Fruit fly (Drosophila melanogaster) whole organism, wandering third instar larva: ENCODE data around the gene Tpt.

Source experiments
- CG32264 ChIP-seq: fragments of 200-800 bp; sonication (Bioruptor generic); optimal IDR thresholded peaks from 2 replicates; lab custom pipeline; 2016; ENCODE audit warnings: missing biosample characterization, missing genetic modification characterization
- CG9705 ChIP-seq: fragments of 200-800 bp; sonication (Bioruptor generic); optimal IDR thresholded peaks from 2 replicates; lab custom pipeline; 2018; ENCODE audit warnings: missing biosample characterization, mild to moderate bottlenecking, missing genetic modification characterization
- Dfd ChIP-seq: fragments of >200 bp; optimal IDR thresholded peaks from 2 replicates; lab custom pipeline; 2017; ENCODE audit warnings: missing biosample characterization, missing genetic modification characterization
- Dif ChIP-seq: fragments of 200-275, 200-300 bp; sonication (Bioruptor generic); optimal IDR thresholded peaks from 2 replicates; lab custom pipeline; 2018; ENCODE audit warnings: missing biosample characterization, missing genetic modification characterization; ENCODE audit not compliant: partially characterized antibody
- GATAd ChIP-seq: sonication (Bioruptor generic); optimal IDR thresholded peaks from 2 replicates; lab custom pipeline; 2016; ENCODE audit warnings: missing biosample characterization, missing genetic modification characterization
- HLH106 ChIP-seq: fragments of 200-800 bp; optimal IDR thresholded peaks from 3 replicates; lab custom pipeline; 2019; ENCODE audit warnings: missing biosample characterization, mild to moderate bottlenecking, missing genetic modification characterization, moderate library complexity
- Hnf4 ChIP-seq: fragments of 200-800 bp; sonication (Bioruptor generic); optimal IDR thresholded peaks from 2 replicates; lab custom pipeline; 2016; ENCODE audit warnings: missing biosample characterization, mild to moderate bottlenecking, missing genetic modification characterization
- Hr83 ChIP-seq: fragments of 200-300 bp; sonication (Bioruptor generic); optimal IDR thresholded peaks from 2 replicates; lab custom pipeline; 2016; ENCODE audit warnings: missing biosample characterization, mild to moderate bottlenecking, missing genetic modification characterization, moderate library complexity; ENCODE audit not compliant: poor library complexity, severe bottlenecking
- N ChIP-seq: fragments of >200 bp; optimal IDR thresholded peaks from 2 replicates; lab custom pipeline; 2018; ENCODE audit warnings: missing biosample characterization, missing external identifiers, missing genetic modification characterization
- OdsH ChIP-seq: fragments of 200-800 bp; sonication (Bioruptor generic); optimal IDR thresholded peaks from 2 replicates; lab custom pipeline; 2016; ENCODE audit warnings: missing biosample characterization, mild to moderate bottlenecking, missing genetic modification characterization
- Rel ChIP-seq, 2 experiments: fragments of 200-800 bp; sonication (Bioruptor generic) in 1 of 2; optimal IDR thresholded peaks; 2 replicates in 1 of 2; 3 replicates in 1 of 2; lab custom pipeline; 2016 to 2019; ENCODE audit warnings: mild to moderate bottlenecking in 2 of 2, missing biosample characterization in 2 of 2, missing genetic modification characterization in 2 of 2, moderate library complexity in 1 of 2
- Sp1 ChIP-seq: fragments of 200-800 bp; sonication (Bioruptor generic); optimal IDR thresholded peaks from 3 replicates; lab custom pipeline; 2019; ENCODE audit warnings: missing biosample characterization, mild to moderate bottlenecking, missing genetic modification characterization, moderate library complexity
- Vsx2 ChIP-seq: fragments of 200-300, 225-300 bp; sonication (Bioruptor generic); optimal IDR thresholded peaks from 2 replicates; lab custom pipeline; 2018; ENCODE audit warnings: missing biosample characterization, missing genetic modification characterization; ENCODE audit not compliant: partially characterized antibody
- dmrt93B ChIP-seq: fragments of 200-800 bp; sonication (Bioruptor generic); optimal IDR thresholded peaks from 2 replicates; lab custom pipeline; 2018; ENCODE audit warnings: missing biosample characterization, mild to moderate bottlenecking, missing genetic modification characterization
- dsf ChIP-seq: sonication (Bioruptor generic); optimal IDR thresholded peaks from 2 replicates; lab custom pipeline; 2016; ENCODE audit warnings: missing biosample characterization, missing genetic modification characterization, borderline replicate concordance
- ey ChIP-seq: fragments of 200-800 bp; sonication (Bioruptor generic); optimal IDR thresholded peaks from 2 replicates; lab custom pipeline; 2016; ENCODE audit warnings: missing biosample characterization, missing genetic modification characterization
- foxo ChIP-seq, 2 experiments: fragments of 200-800 bp; sonication (Bioruptor generic); optimal IDR thresholded peaks; 2 replicates in 1 of 2; 3 replicates in 1 of 2; lab custom pipeline; 2016 to 2017; ENCODE audit warnings: missing biosample characterization in 2 of 2, missing genetic modification characterization in 2 of 2
- fru ChIP-seq: fragments of 200-800 bp; sonication (Bioruptor generic); optimal IDR thresholded peaks from 3 replicates; lab custom pipeline; 2016; ENCODE audit warnings: missing biosample characterization, mild to moderate bottlenecking, missing genetic modification characterization
- h ChIP-seq: fragments of 200-800 bp; sonication (Bioruptor generic); optimal IDR thresholded peaks from 3 replicates; lab custom pipeline; 2016; ENCODE audit warnings: missing biosample characterization, mild to moderate bottlenecking, missing genetic modification characterization
- jim ChIP-seq: fragments of 175-275, 200-325 bp; sonication (Bioruptor generic); optimal IDR thresholded peaks from 2 replicates; lab custom pipeline; 2016; ENCODE audit warnings: missing biosample characterization, mild to moderate bottlenecking, missing genetic modification characterization
- lola ChIP-seq: fragments of >200 bp; optimal IDR thresholded peaks from 2 replicates; lab custom pipeline; 2017; ENCODE audit warnings: missing biosample characterization, missing genetic modification characterization
- pan ChIP-seq: fragments of >200 bp; optimal IDR thresholded peaks from 2 replicates; lab custom pipeline; 2017
- psq ChIP-seq: fragments of 200-800 bp; sonication (Bioruptor generic); optimal IDR thresholded peaks from 3 replicates; lab custom pipeline; 2017; ENCODE audit warnings: missing biosample characterization, mild to moderate bottlenecking, missing genetic modification characterization, moderate library complexity
- rgr ChIP-seq: fragments of 200-800 bp; sonication (Bioruptor generic); optimal IDR thresholded peaks from 3 replicates; lab custom pipeline; 2016; ENCODE audit warnings: missing biosample characterization, mild to moderate bottlenecking, missing genetic modification characterization
- sage ChIP-seq: fragments of 200-800 bp; sonication (Bioruptor generic); optimal IDR thresholded peaks from 2 replicates; lab custom pipeline; 2016; ENCODE audit warnings: missing biosample characterization, mild to moderate bottlenecking, missing genetic modification characterization
- tai ChIP-seq: sonication (Bioruptor generic); optimal IDR thresholded peaks from 2 replicates; lab custom pipeline; 2016; ENCODE audit warnings: missing biosample characterization, missing genetic modification characterization
- usp ChIP-seq: fragments of >200 bp; optimal IDR thresholded peaks from 2 replicates; lab custom pipeline; 2017; ENCODE audit warnings: missing biosample characterization, missing genetic modification characterization
- woc ChIP-seq: sonication (Bioruptor generic); optimal IDR thresholded peaks from 2 replicates; lab custom pipeline; 2016; ENCODE audit warnings: missing biosample characterization, mild to moderate bottlenecking, missing genetic modification characterization

Tpt gene

dm6 chr3L:8437583-8437982 lies 32.5 kb upstream of the Tpt start:
- TF ChIP-seq lola (GFP tag; lab: Kevin White, UChicago) (no peak), Dfd (GFP tag; lab: Kevin White, UChicago) (peak; percentile 98)

- TF ChIP-seq Vsx2 (GFP tag; lab: Kevin White, UChicago): peak; percentile 36
- TF ChIP-seq h: peak; percentile 18
- TF ChIP-seq rgr (GFP tag; lab: Kevin White, UChicago): no peak
- TF ChIP-seq HLH106 (tag; lab: Kevin White, UChicago): no peak
- TF ChIP-seq Dif (GFP tag; lab: Kevin White, UChicago): peak; percentile 8
- no peak for TF ChIP-seq lola (GFP tag; lab: Kevin White, UChicago)
- no peak for TF ChIP-seq Rel (GFP tag; optimal IDR thresholded peaks at IDR 0.05; lab: Kevin White, UChicago)
- TF ChIP-seq Rel (tag; optimal IDR thresholded peaks at IDR 0.05; lab: Kevin White, UChicago): peak; percentile 12
These were observed 19.8 kb upstream of the Tpt start, which contains the start of gene Cbl for dm6 chr3L:8424831-8425336. TSS of gene Cbl (plus strand) at chr3L:8424954.

DNA sequence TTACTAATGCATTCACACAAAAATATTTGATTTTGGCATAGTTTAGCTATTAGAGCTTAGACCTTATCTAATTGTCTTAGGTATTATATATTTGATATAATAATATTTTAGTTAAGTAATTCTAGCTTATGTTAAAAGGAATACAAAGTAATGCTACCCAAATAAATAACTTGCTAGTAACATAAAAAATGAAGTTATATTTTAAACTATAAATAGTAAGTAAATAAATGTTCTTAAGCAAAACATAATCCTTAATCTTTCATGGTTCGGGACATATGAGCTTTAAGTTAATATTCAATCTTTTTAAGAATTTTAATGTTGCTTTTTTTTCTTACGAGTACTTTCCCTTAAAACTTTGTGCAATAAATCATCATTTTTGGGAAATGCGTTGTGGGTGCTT lies 18.1 kb upstream of the Tpt start:
- TF ChIP-seq Vsx2 (GFP tag; lab: Kevin White, UChicago) (no peak), pan (lab: Kevin White, UChicago) (no peak), GATAd (GFP tag; lab: Kevin White, UChicago) (no peak), tai (GFP tag; lab: Kevin White, UChicago) (no peak), HLH106 (tag; lab: Kevin White, UChicago) (no peak), sage (GFP tag; lab: Kevin White, UChicago) (no peak), dmrt93B (GFP tag; lab: Kevin White, UChicago) (no peak), lola (GFP tag; lab: Kevin White, UChicago) (no peak), CG32264 (GFP tag; lab: Kevin White, UChicago) (no peak), dsf (GFP tag; lab: Kevin White, UChicago) (no peak), rgr (GFP tag; lab: Kevin White, UChicago) (no peak), Sp1 (no peak), CG9705 (GFP tag; lab: Kevin White, UChicago) (no peak), Dif (GFP tag; lab: Kevin White, UChicago) (no peak), jim (no peak), OdsH (GFP tag; lab: Kevin White, UChicago) (no peak), usp (GFP tag; lab: Kevin White, UChicago) (no peak), foxo (GFP tag; optimal IDR thresholded peaks at IDR 0.05; lab: Kevin White, UChicago) (no peak), Hnf4 (no peak), psq (GFP tag; lab: Kevin White, UChicago) (no peak)

- TF ChIP-seq tai (GFP tag; lab: Kevin White, UChicago): no peak
These were observed 16.9 kb upstream of the Tpt start, which contains the start of gene CG32354 for dm6 chr3L:8421808-8422586. TSS of gene CG32354 (minus strand) at chr3L:8422205.

dm6 chr3L:8421361-8421760 lies 16.3 kb upstream of the Tpt start:
- TF ChIP-seq CG32264 (GFP tag; lab: Kevin White, UChicago) (no peak), rgr (GFP tag; lab: Kevin White, UChicago) (no peak), CG9705 (GFP tag; lab: Kevin White, UChicago) (no peak), Vsx2 (GFP tag; lab: Kevin White, UChicago) (no peak)

DNA sequence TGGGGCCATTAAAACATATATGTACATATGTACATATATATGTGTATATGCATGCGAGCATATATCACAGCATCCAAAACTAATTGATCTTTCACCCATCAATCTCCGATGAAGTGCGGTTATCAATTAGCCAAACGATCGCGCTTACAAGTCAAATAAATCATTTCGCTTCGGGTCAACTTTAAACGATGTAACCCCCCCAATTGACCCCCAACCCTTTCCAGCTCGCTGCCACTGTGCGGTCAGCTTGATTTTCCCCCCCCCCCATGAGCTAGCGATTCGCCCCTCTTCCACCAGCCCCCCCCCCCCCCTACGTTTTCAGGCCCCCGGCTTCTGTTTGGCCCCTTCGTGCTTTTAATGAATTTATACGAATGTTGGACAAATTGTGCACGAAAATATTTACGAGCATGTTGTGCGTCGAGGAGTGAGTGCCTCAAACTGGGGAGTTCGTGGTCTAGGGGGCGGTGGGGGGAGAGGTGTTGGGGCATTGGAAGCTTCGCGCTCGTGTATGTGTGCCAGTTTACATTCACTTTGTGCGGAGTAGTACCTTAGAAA lies 14.6 kb upstream of the Tpt start:
- TF ChIP-seq Hr83 (GFP tag; lab: Kevin White, UChicago) (no peak), rgr (GFP tag; lab: Kevin White, UChicago) (no peak), h (no peak), N (no peak), fru (GFP tag; lab: Kevin White, UChicago) (no peak), Dfd (GFP tag; lab: Kevin White, UChicago) (no peak), Rel (GFP tag; optimal IDR thresholded peaks at IDR 0.05; lab: Kevin White, UChicago) (no peak), Rel (tag; optimal IDR thresholded peaks at IDR 0.05; lab: Kevin White, UChicago) (no peak), Hnf4 (no peak), tai (GFP tag; lab: Kevin White, UChicago) (no peak), OdsH (GFP tag; lab: Kevin White, UChicago) (no peak), dmrt93B (GFP tag; lab: Kevin White, UChicago) (no peak), ey (GFP tag; lab: Kevin White, UChicago) (no peak), jim (no peak), usp (GFP tag; lab: Kevin White, UChicago) (no peak), woc (GFP tag; lab: Kevin White, UChicago) (no peak), foxo (GFP tag; optimal IDR thresholded peaks at IDR 0.05; lab: Kevin White, UChicago) (no peak)
